Worm (Caenorhabditis elegans) whole organism, midembryonic: ENCODE results near the gene bus-8A.

Experiments
- T22C8.4 ChIP-seq: fragments of 200-800 bp; sonication (Bioruptor generic); IDR thresholded peaks from 2 replicates; pipeline ENCODE4 v1.3.6; 2022; ENCODE audit warnings: missing genetic modification characterization, missing compliant biosample characterization
- cog-1 ChIP-seq: sonication (generic microtip); optimal IDR thresholded peaks from 2 replicates; lab custom pipeline; 2016; ENCODE audit warnings: missing genetic modification characterization, missing compliant biosample characterization
- flt-1 ChIP-seq: fragments of 200-800 bp; sonication (Bioruptor generic); IDR thresholded peaks from 2 replicates; pipeline ENCODE4 v1.3.6; 2022; ENCODE audit warnings: missing genetic modification characterization, missing compliant biosample characterization
- klf-2 ChIP-seq: fragments of 200-800 bp; sonication (Bioruptor generic); conservative IDR thresholded peaks from 2 replicates; pipeline ENCODE4 v1.3.6; 2022; ENCODE audit warnings: missing genetic modification reagents, missing genetic modification characterization, missing compliant biosample characterization
- med-1 ChIP-seq: sonication (generic microtip); optimal IDR thresholded peaks from 2 replicates; lab custom pipeline; 2017; ENCODE audit warnings: missing genetic modification characterization, mild to moderate bottlenecking, missing compliant biosample characterization, antibody characterized with exemption, missing genetic modification reagents; ENCODE audit not compliant: insufficient read depth
- ref-1 ChIP-seq: fragments of 200-800 bp; sonication (Bioruptor generic); conservative IDR thresholded peaks from 2 replicates; pipeline ENCODE4 v1.3.6; 2022; ENCODE audit warnings: missing genetic modification reagents, missing genetic modification characterization, missing compliant biosample characterization
- tab-1 ChIP-seq: fragments of 200-800 bp; sonication (Bioruptor generic); IDR thresholded peaks from 2 replicates; pipeline ENCODE4 v1.3.6; 2022; ENCODE audit warnings: missing genetic modification characterization, missing compliant biosample characterization
- ztf-23 ChIP-seq: fragments of 200-800 bp; sonication (Bioruptor generic); IDR thresholded peaks from 2 replicates; pipeline ENCODE4 v1.3.6; 2022; ENCODE audit warnings: missing genetic modification reagents, missing genetic modification characterization, missing compliant biosample characterization
- ztf-29 ChIP-seq: fragments of 200-800 bp; sonication (Bioruptor generic); IDR thresholded peaks from 2 replicates; pipeline ENCODE4 v1.3.6; 2022; ENCODE audit warnings: missing genetic modification reagents, missing genetic modification characterization, missing compliant biosample characterization

bus-8A gene

DNA sequence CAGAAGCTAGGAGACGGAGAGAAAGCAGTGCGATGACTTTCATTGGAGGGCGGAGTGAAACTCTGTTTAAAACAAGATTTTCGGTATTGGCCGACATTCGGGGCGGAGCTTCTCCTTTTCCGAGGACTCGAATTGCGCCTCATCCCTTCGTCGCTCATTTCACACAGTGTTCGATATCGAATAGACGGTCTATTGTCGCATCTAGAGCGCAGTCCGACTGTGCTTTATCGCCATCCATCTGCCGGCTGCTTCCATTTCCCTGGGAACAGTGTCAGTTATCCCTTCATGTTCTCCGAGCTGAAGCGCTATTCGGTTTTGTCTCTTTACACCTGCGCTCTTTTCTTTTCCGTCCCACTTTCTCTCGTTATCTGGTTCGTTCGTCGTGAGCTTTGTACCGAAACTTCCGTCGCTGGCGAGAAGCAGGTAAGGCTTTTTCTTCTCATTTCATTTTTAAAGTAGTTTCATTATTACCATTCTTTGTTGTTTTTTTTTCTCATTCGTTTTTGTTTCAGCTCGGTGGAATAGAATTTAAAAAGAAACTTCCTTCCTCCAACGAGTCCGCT, at the start of gene bus-8A, which contains the start of gene bus-8B:
TSS of gene bus-8A (plus strand) at position 96 of the 563 bp plus-strand sequence.
TSS of gene bus-8B (plus strand) at position 513 of the 563 bp plus-strand sequence.
- no peak for TF ChIP-seq klf-2
- TF ChIP-seq med-1 (GFP tag; lab: Kevin White, UChicago), result no peak
- TF ChIP-seq flt-1 (GFP tag; lab: Robert Waterston, UW), result no peak
- TF ChIP-seq ref-1 (GFP tag; lab: Robert Waterston, UW), result no peak
- no peak for TF ChIP-seq cog-1 (tag; lab: Kevin White, UChicago)
- TF ChIP-seq ztf-23 (GFP tag; lab: Robert Waterston, UW), result no peak
- TF ChIP-seq T22C8.4 (GFP tag; lab: Robert Waterston, UW), result no peak
- no peak for TF ChIP-seq ztf-29 (GFP tag; lab: Robert Waterston, UW)
- TF ChIP-seq tab-1 (GFP tag; lab: Robert Waterston, UW), result no peak

ce11 chrX:5444863-5445262, 47.9 kb upstream of the bus-8A start, which contains the start of gene itm-2:
itm-2 (plus strand) TSS chrX:5445163.
- TF ChIP-seq cog-1 (tag; lab: Kevin White, UChicago) (no peak), med-1 (GFP tag; lab: Kevin White, UChicago) (no peak), T22C8.4 (GFP tag; lab: Robert Waterston, UW) (no peak), flt-1 (GFP tag; lab: Robert Waterston, UW) (no peak), ztf-29 (GFP tag; lab: Robert Waterston, UW) (no peak), ztf-23 (GFP tag; lab: Robert Waterston, UW) (no peak)

DNA sequence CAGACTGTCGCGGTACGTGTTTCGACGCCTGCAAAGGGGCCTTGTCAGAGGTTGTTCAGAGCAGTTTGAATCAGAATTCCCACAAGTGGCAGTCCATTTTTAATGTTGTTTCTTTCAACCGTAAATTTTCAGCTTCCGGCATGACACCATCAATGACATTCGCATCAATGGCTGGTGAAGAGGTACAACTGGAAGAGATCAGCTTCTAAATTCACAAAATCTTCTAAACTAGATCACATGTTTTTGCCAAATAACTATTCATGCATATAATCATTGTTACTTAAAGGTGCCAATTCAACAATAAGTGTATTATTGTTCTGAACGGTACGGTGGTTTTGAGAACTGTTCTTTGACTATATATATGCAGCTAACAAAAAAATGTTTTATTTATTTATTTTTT, 45.3 kb upstream of the bus-8A start:
- TF ChIP-seq ref-1 (GFP tag; lab: Robert Waterston, UW), result no peak
- no peak for TF ChIP-seq tab-1 (GFP tag; lab: Robert Waterston, UW)
- no peak for TF ChIP-seq T22C8.4 (GFP tag; lab: Robert Waterston, UW)
- no peak for TF ChIP-seq med-1 (GFP tag; lab: Kevin White, UChicago)
- no peak for TF ChIP-seq cog-1 (tag; lab: Kevin White, UChicago)
- no peak for TF ChIP-seq ztf-23 (GFP tag; lab: Robert Waterston, UW)
- no peak for TF ChIP-seq ztf-29 (GFP tag; lab: Robert Waterston, UW)
- no peak for TF ChIP-seq flt-1 (GFP tag; lab: Robert Waterston, UW)

- TF ChIP-seq med-1 (GFP tag; lab: Kevin White, UChicago) (no peak), ztf-23 (GFP tag; lab: Robert Waterston, UW) (no peak), cog-1 (tag; lab: Kevin White, UChicago) (no peak), tab-1 (GFP tag; lab: Robert Waterston, UW) (no peak), flt-1 (GFP tag; lab: Robert Waterston, UW) (no peak), ztf-29 (GFP tag; lab: Robert Waterston, UW) (no peak), T22C8.4 (GFP tag; lab: Robert Waterston, UW) (no peak), klf-2 (no peak), ref-1 (GFP tag; lab: Robert Waterston, UW) (no peak)
These were observed 44.8 kb upstream of the bus-8A start, which contains the start of gene C25F6.8 for ce11 chrX:5447941-5448340. C25F6.8 (plus strand) TSS chrX:5448241.

- no peak for TF ChIP-seq T22C8.4 (GFP tag; lab: Robert Waterston, UW)
- TF ChIP-seq ref-1 (GFP tag; lab: Robert Waterston, UW), result no peak
- TF ChIP-seq ztf-23 (GFP tag; lab: Robert Waterston, UW), result no peak
- no peak for TF ChIP-seq tab-1 (GFP tag; lab: Robert Waterston, UW)
These were observed 41.8 kb upstream of the bus-8A start, which contains the start of gene C25F6.6 for ce11 chrX:5450773-5451447. C25F6.6 (minus strand) TSS chrX:5450823.

ce11 chrX:5451706-5452105, 41.0 kb upstream of the bus-8A start:
- TF ChIP-seq ztf-23 (GFP tag; lab: Robert Waterston, UW) (no peak), T22C8.4 (GFP tag; lab: Robert Waterston, UW) (no peak), cog-1 (tag; lab: Kevin White, UChicago) (no peak), tab-1 (GFP tag; lab: Robert Waterston, UW) (no peak), klf-2 (no peak), med-1 (GFP tag; lab: Kevin White, UChicago) (no peak), ztf-29 (GFP tag; lab: Robert Waterston, UW) (no peak), ref-1 (GFP tag; lab: Robert Waterston, UW) (no peak), flt-1 (GFP tag; lab: Robert Waterston, UW) (no peak)

DNA sequence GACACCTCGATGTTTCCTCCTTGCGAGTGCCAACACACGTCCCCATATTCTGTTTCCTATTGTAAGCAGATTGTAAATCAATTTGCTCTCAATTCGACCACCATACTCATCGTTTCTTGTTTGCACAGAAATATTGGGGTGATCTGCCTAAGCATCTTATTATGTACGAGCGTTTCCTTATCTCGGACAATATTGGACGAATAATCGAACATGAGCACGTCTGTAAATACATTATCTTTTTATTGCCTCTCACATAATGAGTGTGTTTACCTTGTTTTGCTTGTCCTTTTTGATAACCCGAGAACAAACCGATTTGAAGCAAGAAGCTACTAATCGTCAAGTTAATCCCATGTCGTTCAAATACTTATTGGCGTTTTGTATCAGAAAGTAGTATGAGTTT, 37.6 kb upstream of the bus-8A start:
- TF ChIP-seq ztf-23 (GFP tag; lab: Robert Waterston, UW) (no peak), T22C8.4 (GFP tag; lab: Robert Waterston, UW) (no peak)

- no peak for TF ChIP-seq tab-1 (GFP tag; lab: Robert Waterston, UW)
- TF ChIP-seq flt-1 (GFP tag; lab: Robert Waterston, UW), result no peak
- no peak for TF ChIP-seq ref-1 (GFP tag; lab: Robert Waterston, UW)
- no peak for TF ChIP-seq klf-2
- no peak for TF ChIP-seq med-1 (GFP tag; lab: Kevin White, UChicago)
- TF ChIP-seq ztf-29 (GFP tag; lab: Robert Waterston, UW), result no peak
- TF ChIP-seq cog-1 (tag; lab: Kevin White, UChicago), result no peak
These were observed 35.5 kb upstream of the bus-8A start for ce11 chrX:5457184-5457583.

DNA sequence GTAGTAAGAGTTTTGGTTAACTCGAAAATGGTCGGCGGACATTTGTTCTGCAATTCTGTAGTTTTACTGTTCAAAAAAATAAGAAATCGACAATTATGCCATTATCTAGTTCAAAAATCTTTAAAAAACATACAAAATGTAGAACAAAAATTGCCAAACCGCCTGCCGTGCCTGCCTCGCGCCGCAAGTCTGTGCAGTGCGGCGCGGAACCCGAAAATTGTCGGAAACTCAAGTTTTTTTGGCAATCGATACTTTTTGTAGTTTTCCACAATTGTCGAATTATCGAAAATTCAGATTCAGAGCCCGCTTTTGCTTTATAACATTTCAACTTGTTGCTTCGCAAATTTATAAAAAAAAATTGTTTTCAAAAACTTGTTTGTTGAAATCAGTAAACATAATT, 34.7 kb upstream of the bus-8A start:
- TF ChIP-seq cog-1 (tag; lab: Kevin White, UChicago) (no peak), flt-1 (GFP tag; lab: Robert Waterston, UW) (no peak), ztf-23 (GFP tag; lab: Robert Waterston, UW) (no peak), T22C8.4 (GFP tag; lab: Robert Waterston, UW) (no peak), med-1 (GFP tag; lab: Kevin White, UChicago) (no peak), ztf-29 (GFP tag; lab: Robert Waterston, UW) (no peak), ref-1 (GFP tag; lab: Robert Waterston, UW) (no peak), tab-1 (GFP tag; lab: Robert Waterston, UW) (no peak), klf-2 (no peak)
